Worm (Caenorhabditis elegans) whole organism, mixed stage, embryonic: ENCODE data around the gene oac-50.
A peak's percentile ranks its signal among the peaks of the same experiment; 100 is the strongest.

Experiments used
- M03D4.4 ChIP-seq: sonication (generic microtip); optimal IDR thresholded peaks from 2 replicates; lab custom pipeline; 2017; ENCODE audit warnings: mild to moderate bottlenecking, missing genetic modification characterization, missing compliant biosample characterization
- bed-3 ChIP-seq: fragments of 200-800 bp; sonication (Bioruptor generic); optimal IDR thresholded peaks from 3 replicates; lab custom pipeline; 2018; ENCODE audit warnings: mild to moderate bottlenecking, missing genetic modification characterization, moderate library complexity, missing compliant biosample characterization
- blmp-1 ChIP-seq: fragments of 150-350 bp; optimal IDR thresholded peaks from 2 replicates; lab custom pipeline; 2014; ENCODE audit warnings: missing biosample characterization, missing genetic modification characterization
- ceh-39 ChIP-seq: fragments of 150-350 bp; optimal IDR thresholded peaks from 2 replicates; lab custom pipeline; 2014; ENCODE audit warnings: missing biosample characterization, missing genetic modification characterization
- ceh-43 ChIP-seq: fragments of 200-800 bp; sonication (Bioruptor generic); optimal IDR thresholded peaks from 2 replicates; lab custom pipeline; 2018; ENCODE audit warnings: mild to moderate bottlenecking, missing genetic modification characterization, moderate library complexity, missing compliant biosample characterization
- ces-1 ChIP-seq: fragments of 150-350 bp; optimal IDR thresholded peaks from 2 replicates; lab custom pipeline; 2014; ENCODE audit warnings: missing biosample characterization, missing genetic modification reagents, missing genetic modification characterization
- cnd-1 ChIP-seq: fragments of 200-800 bp; sonication (Bioruptor generic); optimal IDR thresholded peaks from 2 replicates; lab custom pipeline; 2018; ENCODE audit warnings: mild to moderate bottlenecking, missing genetic modification characterization, missing compliant biosample characterization
- drap-1 ChIP-seq: fragments of 200-800 bp; sonication (Bioruptor generic); optimal IDR thresholded peaks from 3 replicates; lab custom pipeline; 2018; ENCODE audit warnings: mild to moderate bottlenecking, missing genetic modification characterization, missing compliant biosample characterization
- ham-2 ChIP-seq: fragments of 200-800 bp; sonication (Bioruptor generic); optimal IDR thresholded peaks from 2 replicates; lab custom pipeline; 2018; ENCODE audit warnings: mild to moderate bottlenecking, missing genetic modification characterization, missing compliant biosample characterization
- hlh-1 ChIP-seq: fragments of 150-350 bp; optimal IDR thresholded peaks from 2 replicates; lab custom pipeline; 2014; ENCODE audit warnings: missing biosample characterization, missing genetic modification reagents, missing genetic modification characterization
- lin-32 ChIP-seq: fragments of 200-800 bp; sonication (Bioruptor generic); optimal IDR thresholded peaks from 2 replicates; lab custom pipeline; 2018; ENCODE audit warnings: mild to moderate bottlenecking, missing genetic modification characterization, missing compliant biosample characterization
- lsy-2 ChIP-seq: fragments of 150-350 bp; optimal IDR thresholded peaks from 2 replicates; lab custom pipeline; 2014; ENCODE audit warnings: missing biosample characterization, missing genetic modification characterization
- mls-2 ChIP-seq: sonication (generic microtip); optimal IDR thresholded peaks from 2 replicates; lab custom pipeline; 2016; ENCODE audit warnings: mild to moderate bottlenecking, missing genetic modification characterization, moderate library complexity, missing compliant biosample characterization
- nhr-12 ChIP-seq: fragments of 150-350 bp; optimal IDR thresholded peaks from 2 replicates; lab custom pipeline; 2014; ENCODE audit warnings: missing biosample characterization, missing genetic modification characterization
- nhr-237 ChIP-seq: fragments of 150-350 bp; optimal IDR thresholded peaks from 2 replicates; lab custom pipeline; 2014; ENCODE audit warnings: missing biosample characterization, missing genetic modification characterization
- nhr-28 ChIP-seq: fragments of 150-350 bp; optimal IDR thresholded peaks from 2 replicates; lab custom pipeline; 2014; ENCODE audit warnings: missing biosample characterization, missing genetic modification characterization
- pha-4 ChIP-seq: fragments of 150-350 bp; optimal IDR thresholded peaks from 2 replicates; lab custom pipeline; 2018; ENCODE audit warnings: missing biosample characterization, missing genetic modification reagents, missing genetic modification characterization
- sptf-1 ChIP-seq: sonication (generic microtip); optimal IDR thresholded peaks from 2 replicates; lab custom pipeline; 2017; ENCODE audit warnings: mild to moderate bottlenecking, missing genetic modification characterization, moderate library complexity, missing compliant biosample characterization
- tbx-8 ChIP-seq: fragments of 200-800 bp; sonication (Bioruptor generic); optimal IDR thresholded peaks from 2 replicates; lab custom pipeline; 2018; ENCODE audit warnings: mild to moderate bottlenecking, missing genetic modification characterization, moderate library complexity, missing compliant biosample characterization
- unc-120 ChIP-seq: sonication (generic microtip); optimal IDR thresholded peaks from 2 replicates; lab custom pipeline; 2017; ENCODE audit warnings: missing genetic modification characterization, missing compliant biosample characterization; ENCODE audit not compliant: poor library complexity, severe bottlenecking
- unc-39 ChIP-seq: fragments of 150-350 bp; optimal IDR thresholded peaks from 2 replicates; lab custom pipeline; 2014; ENCODE audit warnings: missing biosample characterization, missing genetic modification characterization
- unc-62 ChIP-seq: fragments of 150-350 bp; optimal IDR thresholded peaks from 2 replicates; lab custom pipeline; 2014; ENCODE audit warnings: missing biosample characterization, missing genetic modification reagents, missing genetic modification characterization
- zip-8 ChIP-seq: fragments of 150-350 bp; optimal IDR thresholded peaks from 2 replicates; lab custom pipeline; 2014; ENCODE audit warnings: missing biosample characterization, missing genetic modification characterization
- ztf-11 ChIP-seq: fragments of 150-350 bp; optimal IDR thresholded peaks from 2 replicates; lab custom pipeline; 2014; ENCODE audit warnings: missing biosample characterization, missing genetic modification characterization

Gene oac-50

DNA sequence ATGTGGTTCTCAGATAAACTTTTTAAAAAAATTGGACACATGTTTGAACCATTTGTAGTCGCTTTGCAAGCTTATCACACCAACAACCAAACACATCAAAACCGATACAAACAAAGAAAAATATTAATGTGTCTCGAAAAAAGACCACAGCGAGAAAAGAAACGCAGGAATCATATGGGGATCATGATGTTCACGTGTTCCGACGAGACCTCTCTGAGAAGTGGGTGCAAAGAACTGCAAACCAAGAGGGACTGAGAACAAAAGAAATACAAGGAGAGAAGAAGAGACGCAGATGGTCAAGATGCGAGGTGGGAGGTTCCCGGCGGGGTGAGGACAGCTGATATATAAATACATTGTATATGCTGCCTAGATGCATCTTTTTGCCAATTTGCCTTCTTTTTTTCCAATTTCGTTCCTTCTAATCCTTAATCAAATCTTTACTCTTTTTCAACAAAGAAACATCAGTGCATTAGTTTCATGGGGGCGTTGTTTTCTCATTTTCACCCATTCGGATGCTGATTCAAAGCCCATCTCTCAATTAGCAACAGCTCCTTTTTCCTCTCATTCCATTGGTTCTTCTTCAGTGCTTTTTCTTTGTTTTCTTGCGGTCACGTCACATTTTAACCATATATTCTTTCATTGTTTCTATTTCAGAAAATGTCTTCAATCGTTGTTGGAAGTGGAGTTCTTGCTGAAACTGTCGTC lies 22.4 kb upstream of the oac-50 start, which contains the start of gene F21C10.10 (continued):
- peak; percentile 64 for TF ChIP-seq ces-1 (GFP tag; lab: Kevin White, UChicago)
- TF ChIP-seq pha-4 (tag; lab: Kevin White, UChicago), result peak; percentile 61
- TF ChIP-seq tbx-8 (GFP tag; lab: Kevin White, UChicago), result no peak
- no peak for TF ChIP-seq sptf-1 (tag; lab: Kevin White, UChicago)
- TF ChIP-seq ceh-43, result no peak
- TF ChIP-seq drap-1 (GFP tag; lab: Kevin White, UChicago), result peak; percentile 29

DNA sequence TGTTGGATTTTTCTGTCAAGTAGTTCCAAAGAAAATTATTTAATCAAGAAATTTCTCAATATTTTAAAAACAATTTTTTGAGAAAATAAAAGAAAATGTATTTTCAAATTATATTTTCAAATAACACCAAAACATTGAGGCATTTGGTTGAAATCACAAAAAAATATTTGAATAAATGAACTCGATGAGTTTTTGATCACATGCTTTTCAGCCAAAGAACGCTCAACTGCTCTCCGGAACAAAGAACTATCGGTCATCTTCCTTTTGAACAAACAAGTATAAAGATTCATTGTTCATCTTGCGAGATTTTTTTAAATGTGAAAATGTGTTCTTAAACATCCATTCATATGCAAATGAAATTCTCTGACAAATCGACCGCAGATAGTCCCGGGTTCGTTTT lies 21.6 kb upstream of the oac-50 start:
- no peak for TF ChIP-seq drap-1 (GFP tag; lab: Kevin White, UChicago)
- no peak for TF ChIP-seq M03D4.4 (tag; lab: Kevin White, UChicago)
- TF ChIP-seq pha-4 (tag; lab: Kevin White, UChicago), result no peak

DNA sequence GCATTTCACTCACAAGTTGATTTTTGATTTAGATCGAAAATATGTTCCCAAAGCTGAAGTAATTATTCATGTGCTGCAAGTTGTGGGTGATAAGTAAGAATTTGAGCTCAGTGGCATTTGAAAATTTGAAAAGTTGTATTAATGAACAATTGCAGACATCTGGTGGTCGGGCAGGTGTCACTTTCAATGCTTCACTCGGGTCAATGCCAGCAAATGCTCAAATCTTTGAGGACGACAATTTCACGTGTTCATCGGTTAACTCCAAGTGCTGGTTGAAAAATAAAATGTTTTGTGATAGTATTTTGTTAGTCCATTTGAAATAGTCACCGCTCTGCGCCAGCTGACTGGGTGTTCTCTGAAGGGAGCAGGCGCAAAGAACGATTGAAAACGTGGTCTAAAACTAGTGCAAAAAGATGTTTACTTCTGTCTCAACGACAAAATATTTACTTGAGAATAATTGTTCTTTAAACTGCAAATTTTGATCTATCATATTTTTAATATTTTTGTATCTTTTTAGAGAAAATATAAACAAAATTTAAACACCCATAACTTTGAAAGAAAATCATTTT lies 20.8 kb upstream of the oac-50 start:
- peak; percentile 69 for TF ChIP-seq hlh-1
- TF ChIP-seq drap-1 (GFP tag; lab: Kevin White, UChicago), result no peak
- no peak for TF ChIP-seq unc-39 (tag; lab: Kevin White, UChicago)

DNA sequence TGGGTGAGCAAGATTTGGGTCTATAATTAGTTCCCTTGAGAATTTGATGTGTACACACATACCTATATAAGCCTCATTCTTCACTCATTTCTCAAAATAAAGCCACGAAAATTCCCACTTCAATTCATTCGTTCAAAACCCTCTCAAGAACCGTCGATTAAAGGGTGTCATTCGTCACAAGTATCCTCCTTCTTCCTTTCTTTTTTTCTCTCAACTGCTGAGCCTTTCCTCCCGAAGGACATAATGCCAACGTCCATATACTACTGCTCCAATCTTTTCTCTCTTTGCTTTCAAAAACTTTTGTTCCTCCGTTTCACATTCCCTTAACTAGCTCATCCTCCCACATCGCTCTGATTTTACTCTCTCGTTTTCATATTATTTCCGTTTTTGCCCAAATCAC lies 18.9 kb upstream of the oac-50 start, which contains the start of gene T27E4.1:
TSS of gene T27E4.1 (plus strand) at position 137 of the 400 bp plus-strand sequence.
- TF ChIP-seq nhr-12 (tag; lab: Kevin White, UChicago), result no peak
- no peak for TF ChIP-seq ces-1 (GFP tag; lab: Kevin White, UChicago)
- TF ChIP-seq sptf-1 (tag; lab: Kevin White, UChicago), result no peak

DNA sequence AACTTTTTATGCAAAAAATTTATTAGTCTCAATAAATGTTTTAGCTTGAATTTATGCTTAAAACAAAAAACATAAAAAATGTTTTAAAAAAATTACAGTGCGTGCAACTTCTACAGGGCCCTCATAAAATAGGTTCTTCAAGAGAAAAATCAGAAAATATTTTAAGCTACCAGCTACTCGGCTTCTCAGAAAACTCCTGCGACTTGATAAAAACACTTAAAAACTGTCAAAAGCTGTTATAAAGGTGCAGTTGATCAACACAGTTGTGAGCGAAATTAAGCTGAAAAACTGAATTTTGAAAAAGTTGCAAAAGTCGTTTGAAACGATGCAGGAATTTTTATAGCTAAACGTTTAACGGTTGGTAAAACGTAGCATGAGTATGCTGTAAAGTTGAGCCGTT lies 15.4 kb upstream of the oac-50 start:
- TF ChIP-seq ces-1 (GFP tag; lab: Kevin White, UChicago) (no peak), drap-1 (GFP tag; lab: Kevin White, UChicago) (no peak), mls-2 (peak; percentile 63)

DNA sequence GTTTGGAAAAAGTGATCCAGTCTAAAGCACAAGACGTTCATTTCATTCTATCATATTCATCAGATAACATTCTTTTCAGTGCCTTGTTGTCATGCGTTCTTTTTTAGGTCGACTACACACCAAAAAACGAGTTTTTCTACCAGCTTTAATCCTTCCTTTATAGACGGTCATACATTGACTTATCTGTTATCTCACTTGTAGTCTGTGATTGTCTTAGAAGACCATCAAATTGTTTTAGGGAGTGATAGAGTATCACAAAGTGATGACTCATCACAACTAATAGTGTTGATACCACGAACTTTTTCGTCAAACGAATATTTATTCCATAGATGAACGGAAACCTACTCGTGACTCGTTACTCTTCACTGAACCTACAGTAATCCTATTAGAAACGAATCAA lies 12.5 kb upstream of the oac-50 start:
- TF ChIP-seq zip-8 (tag; lab: Kevin White, UChicago), result no peak
- TF ChIP-seq ztf-11 (tag; lab: Kevin White, UChicago), result no peak

DNA sequence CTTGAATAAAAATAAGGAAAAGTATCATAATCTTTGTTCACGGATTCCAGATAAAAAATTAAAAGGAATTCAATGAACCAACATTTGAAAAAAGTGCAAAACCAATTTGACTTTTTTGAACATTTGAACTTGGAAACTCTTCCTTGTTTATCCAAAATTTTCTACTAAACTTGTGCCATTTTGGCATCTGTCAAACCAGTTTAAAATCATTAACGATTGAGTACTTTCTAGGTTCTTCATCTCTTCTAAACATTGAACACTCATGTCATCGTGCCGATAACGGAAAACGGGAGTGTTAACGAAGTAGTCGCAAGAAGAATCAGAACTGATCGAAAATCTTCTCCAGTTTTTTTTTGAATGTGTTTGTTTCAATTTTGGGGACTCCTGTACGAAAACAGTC lies 10.9 kb upstream of the oac-50 start:
- TF ChIP-seq blmp-1 (tag; lab: Kevin White, UChicago), result no peak

DNA sequence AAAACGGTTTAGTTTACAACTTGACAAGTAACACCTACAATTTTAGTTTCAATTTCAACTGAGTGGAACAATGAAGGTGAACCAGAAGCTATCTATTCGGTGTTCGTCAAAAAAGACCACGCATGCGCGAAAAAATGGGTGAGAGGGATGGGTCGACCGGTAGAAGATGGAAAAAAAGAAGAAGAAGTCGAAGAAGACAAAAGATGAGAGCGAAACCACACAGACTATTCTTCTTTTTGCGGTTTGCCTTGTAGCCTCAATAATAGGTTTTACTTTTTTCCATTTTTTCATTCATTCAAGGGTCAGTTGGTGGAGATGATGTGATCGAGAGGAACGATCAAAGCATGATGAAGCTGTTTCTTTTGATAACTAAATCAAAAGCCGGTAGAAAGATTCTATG lies 9.0 kb upstream of the oac-50 start:
- TF ChIP-seq unc-120 (no peak), cnd-1 (tag; lab: Kevin White, UChicago) (no peak), zip-8 (tag; lab: Kevin White, UChicago) (no peak), nhr-28 (tag; lab: Kevin White, UChicago) (no peak), ham-2 (GFP tag; lab: Kevin White, UChicago) (no peak), unc-39 (tag; lab: Kevin White, UChicago) (no peak), blmp-1 (tag; lab: Kevin White, UChicago) (no peak), lsy-2 (no peak), ceh-39 (no peak), bed-3 (GFP tag; lab: Kevin White, UChicago) (no peak), nhr-237 (no peak), unc-62 (no peak), lin-32 (GFP tag; lab: Kevin White, UChicago) (no peak), hlh-1 (no peak), tbx-8 (GFP tag; lab: Kevin White, UChicago) (no peak)
